Fruit fly (Drosophila melanogaster) whole organism, prepupa: Measurements from ENCODE around the gene CG6465.

Experiments used
- CG11902 ChIP-seq: fragments of 200-800 bp; sonication (Bioruptor generic); optimal IDR thresholded peaks from 3 replicates; lab custom pipeline; 2016; ENCODE audit warnings: missing biosample characterization, missing genetic modification characterization
- OdsH ChIP-seq: fragments of 200-800 bp; sonication (Bioruptor generic); optimal IDR thresholded peaks from 3 replicates; lab custom pipeline; 2016; ENCODE audit warnings: missing biosample characterization, missing genetic modification characterization
- svp ChIP-seq: fragments of 200-800 bp; sonication (Bioruptor generic); peaks from one replicate; lab custom pipeline; 2016; ENCODE audit warnings: missing biosample characterization, missing genetic modification characterization

DNA sequence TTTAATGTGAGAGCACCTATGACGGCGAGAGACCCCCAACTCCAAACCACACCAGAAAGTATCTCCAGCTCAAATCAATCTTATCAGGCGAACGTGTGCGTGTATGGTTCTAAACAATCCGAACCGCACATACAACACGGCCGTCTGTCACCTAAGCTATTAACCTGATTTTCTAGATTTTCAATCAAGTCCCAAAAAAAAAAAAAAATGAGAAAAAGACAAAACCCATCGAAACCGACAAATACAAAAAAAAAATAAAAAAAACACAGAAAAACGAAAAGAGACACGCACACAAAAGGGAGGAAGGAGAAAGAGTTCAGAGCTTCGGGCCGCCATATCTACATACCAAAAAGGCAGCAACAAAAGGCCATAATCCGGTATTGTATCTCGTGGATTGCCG, 20.5 kb downstream of the CG6465 start:
- TF ChIP-seq OdsH (no peak), CG11902 (GFP tag; lab: Kevin White, UChicago) (no peak), svp (GFP tag; lab: Kevin White, UChicago) (no peak)
